Fruit fly (Drosophila melanogaster) whole organism, embryonic: ENCODE data around the gene CG7329.

Experiments used
- B-H1 ChIP-seq: fragments of 200-800 bp; sonication (Bioruptor generic); IDR thresholded peaks from 3 replicates; pipeline ENCODE4 v1.3.6; 2022; ENCODE audit warnings: missing biosample characterization, missing genetic modification characterization
- BtbVII ChIP-seq: fragments of 200-800 bp; sonication (Bioruptor generic); optimal IDR thresholded peaks from 3 replicates; lab custom pipeline; 2017; ENCODE audit warnings: missing biosample characterization, mild to moderate bottlenecking, missing genetic modification characterization
- CG10147 ChIP-seq: fragments of 200-800 bp; sonication (Bioruptor generic); optimal IDR thresholded peaks from 2 replicates; lab custom pipeline; 2019; ENCODE audit warnings: missing biosample characterization, mild to moderate bottlenecking, missing genetic modification characterization, moderate library complexity
- CG10654 ChIP-seq: fragments of 200-800 bp; sonication (Bioruptor generic); optimal IDR thresholded peaks from 2 replicates; lab custom pipeline; 2016; ENCODE audit warnings: missing biosample characterization, missing genetic modification characterization
- CG11093 ChIP-seq: fragments of 200-800 bp; sonication (Bioruptor generic); IDR thresholded peaks from 3 replicates; pipeline ENCODE4 v1.3.6; 2022; ENCODE audit warnings: missing biosample characterization, missing genetic modification characterization
- CG12299 ChIP-seq: fragments of 200-800 bp; sonication (Bioruptor generic); optimal IDR thresholded peaks from 2 replicates; lab custom pipeline; 2018; ENCODE audit warnings: missing biosample characterization, mild to moderate bottlenecking, missing genetic modification characterization
- CG12659 ChIP-seq: fragments of 200-800 bp; sonication (Bioruptor generic); optimal IDR thresholded peaks from 3 replicates; lab custom pipeline; 2017; ENCODE audit warnings: mild to moderate bottlenecking, missing biosample characterization, missing genetic modification reagents, missing genetic modification characterization
- CG13287 ChIP-seq: fragments of 200-800 bp; sonication (Bioruptor generic); IDR thresholded peaks from 2 replicates; pipeline ENCODE4 v1.3.6; 2022; ENCODE audit warnings: missing biosample characterization, missing genetic modification characterization; ENCODE audit not compliant: partially characterized antibody
- CG14014 ChIP-seq: fragments of 200-800 bp; sonication (Bioruptor generic); IDR thresholded peaks from 2 replicates; pipeline ENCODE4 v1.3.6; 2022; ENCODE audit warnings: missing biosample characterization, missing genetic modification characterization
- CG14710 ChIP-seq: fragments of 200-800 bp; sonication (Bioruptor generic); optimal IDR thresholded peaks from 3 replicates; lab custom pipeline; 2019; ENCODE audit warnings: missing biosample characterization, mild to moderate bottlenecking, missing genetic modification characterization, moderate library complexity
- CG15269 ChIP-seq: fragments of 200-800 bp; sonication (Bioruptor generic); optimal IDR thresholded peaks from 2 replicates; lab custom pipeline; 2018; ENCODE audit warnings: missing biosample characterization, mild to moderate bottlenecking, missing genetic modification characterization, moderate library complexity
- CG15601 ChIP-seq: fragments of 200-800 bp; sonication (Bioruptor generic); optimal IDR thresholded peaks from 3 replicates; lab custom pipeline; 2019; ENCODE audit warnings: missing biosample characterization, mild to moderate bottlenecking, missing genetic modification characterization, moderate library complexity
- CG17361 ChIP-seq: fragments of 200-800 bp; sonication (Bioruptor generic); IDR thresholded peaks from 3 replicates; pipeline ENCODE4 v1.3.6; 2022; ENCODE audit warnings: missing biosample characterization, missing genetic modification characterization
- CG17912 ChIP-seq: fragments of 200-800 bp; sonication (Bioruptor generic); optimal IDR thresholded peaks from 2 replicates; lab custom pipeline; 2018; ENCODE audit warnings: missing biosample characterization, mild to moderate bottlenecking, missing genetic modification characterization
- CG2875 ChIP-seq: fragments of 200-800 bp; sonication (Bioruptor generic); optimal IDR thresholded peaks from 2 replicates; lab custom pipeline; 2017; ENCODE audit warnings: missing biosample characterization, mild to moderate bottlenecking, missing genetic modification characterization, missing genetic modification reagents
- CG32772 ChIP-seq: fragments of 200-800 bp; sonication (Bioruptor generic); IDR thresholded peaks from 2 replicates; pipeline ENCODE4 v1.3.6; 2022; ENCODE audit warnings: missing biosample characterization, missing genetic modification characterization
- CG34224 ChIP-seq: fragments of 200-800 bp; sonication (Bioruptor generic); IDR thresholded peaks from 3 replicates; pipeline ENCODE4 v1.3.6; 2022; ENCODE audit warnings: missing biosample characterization, missing genetic modification characterization; ENCODE audit not compliant: partially characterized antibody
- CG34376 ChIP-seq: fragments of 200-800 bp; sonication (Bioruptor generic); optimal IDR thresholded peaks from 2 replicates; lab custom pipeline; 2018; ENCODE audit warnings: missing biosample characterization, mild to moderate bottlenecking, missing genetic modification characterization
- CG4328 ChIP-seq: fragments of 200-800 bp; sonication (Bioruptor generic); optimal IDR thresholded peaks from 3 replicates; lab custom pipeline; 2017; ENCODE audit warnings: missing biosample characterization, missing genetic modification reagents, missing genetic modification characterization
- CG4820 ChIP-seq: fragments of 200-800 bp; sonication (Bioruptor generic); optimal IDR thresholded peaks from 3 replicates; lab custom pipeline; 2016; ENCODE audit warnings: missing biosample characterization, missing genetic modification characterization
- CG7357 ChIP-seq: fragments of 200-800 bp; sonication (Bioruptor generic); IDR thresholded peaks from 3 replicates; pipeline ENCODE4 v1.3.6; 2022; ENCODE audit warnings: missing biosample characterization, missing genetic modification characterization
- CG7372 ChIP-seq: fragments of 200-800 bp; sonication (Bioruptor generic); IDR thresholded peaks from 2 replicates; pipeline ENCODE4 v1.3.6; 2022; ENCODE audit warnings: missing biosample characterization, missing genetic modification characterization
- Chrac-16 ChIP-seq: fragments of 200-800 bp; sonication (Bioruptor generic); optimal IDR thresholded peaks from 3 replicates; lab custom pipeline; 2016; ENCODE audit warnings: missing biosample characterization, missing genetic modification characterization
- CoRest ChIP-seq: fragments of 200-800 bp; sonication (Bioruptor generic); optimal IDR thresholded peaks from 3 replicates; lab custom pipeline; 2018; ENCODE audit warnings: missing biosample characterization, mild to moderate bottlenecking, missing genetic modification characterization, moderate library complexity
- Dip3 ChIP-seq: fragments of 200-800 bp; sonication (Bioruptor generic); optimal IDR thresholded peaks from 3 replicates; lab custom pipeline; 2016; ENCODE audit warnings: missing biosample characterization, missing genetic modification characterization
- E2f2 ChIP-seq: fragments of 200-800 bp; sonication (Bioruptor generic); IDR thresholded peaks from 2 replicates; pipeline ENCODE4 v1.3.6; 2022; ENCODE audit warnings: missing biosample characterization, missing genetic modification characterization
- Ets97D ChIP-seq: fragments of 200-800 bp; sonication (Bioruptor generic); optimal IDR thresholded peaks from 3 replicates; lab custom pipeline; 2016; ENCODE audit warnings: missing biosample characterization, missing genetic modification characterization
- HLHmδ ChIP-seq: fragments of 200-800 bp; sonication (Bioruptor generic); optimal IDR thresholded peaks from 2 replicates; lab custom pipeline; 2018; ENCODE audit warnings: missing biosample characterization, mild to moderate bottlenecking, missing genetic modification characterization, moderate library complexity
- Hr3 ChIP-seq: fragments of 200-800 bp; sonication (Bioruptor generic); optimal IDR thresholded peaks from 3 replicates; lab custom pipeline; 2016; ENCODE audit warnings: missing biosample characterization, missing genetic modification characterization
- Hr39 ChIP-seq: fragments of >200 bp; optimal IDR thresholded peaks from 2 replicates; lab custom pipeline; 2017
- Hsf ChIP-seq: fragments of 200-800 bp; sonication (Bioruptor generic); optimal IDR thresholded peaks from 3 replicates; lab custom pipeline; 2016; ENCODE audit warnings: missing biosample characterization, missing genetic modification characterization
- Nf-YC ChIP-seq: fragments of 200-800 bp; optimal IDR thresholded peaks from 3 replicates; lab custom pipeline; 2019; ENCODE audit warnings: missing biosample characterization, mild to moderate bottlenecking, missing genetic modification characterization, moderate library complexity
- PHDP ChIP-seq: fragments of 200-800 bp; sonication (Bioruptor generic); optimal IDR thresholded peaks from 3 replicates; lab custom pipeline; 2018; ENCODE audit warnings: missing biosample characterization, mild to moderate bottlenecking, missing genetic modification characterization, moderate library complexity
- Sox102F ChIP-seq: fragments of 200-800 bp; sonication (Bioruptor generic); optimal IDR thresholded peaks from 2 replicates; lab custom pipeline; 2018; ENCODE audit warnings: missing biosample characterization, mild to moderate bottlenecking, missing genetic modification characterization, moderate library complexity
- Xrp1 ChIP-seq: fragments of 200-800 bp; sonication (Bioruptor generic); IDR thresholded peaks from 2 replicates; pipeline ENCODE4 v1.3.6; 2022; ENCODE audit warnings: missing biosample characterization, missing genetic modification characterization
- abd-A ChIP-seq: fragments of 200-800 bp; sonication (Bioruptor generic); optimal IDR thresholded peaks from 3 replicates; lab custom pipeline; 2019; ENCODE audit warnings: missing biosample characterization, mild to moderate bottlenecking, missing genetic modification characterization, moderate library complexity
- al ChIP-seq: fragments of 200-800 bp; sonication (Bioruptor generic); IDR thresholded peaks from 2 replicates; pipeline ENCODE4 v1.3.6; 2022; ENCODE audit warnings: missing biosample characterization, missing genetic modification characterization
- bab2 ChIP-seq: fragments of 200-800 bp; sonication (Bioruptor generic); optimal IDR thresholded peaks from 2 replicates; lab custom pipeline; 2016; ENCODE audit warnings: missing biosample characterization, missing genetic modification characterization
- croc ChIP-seq: fragments of 200-800 bp; sonication (Bioruptor generic); conservative IDR thresholded peaks from 3 replicates; pipeline ENCODE4 v1.3.6; 2022; ENCODE audit warnings: missing biosample characterization, missing genetic modification characterization
- disco-r ChIP-seq: fragments of 200-800 bp; sonication (Bioruptor generic); optimal IDR thresholded peaks from 2 replicates; lab custom pipeline; 2016; ENCODE audit warnings: missing biosample characterization, missing genetic modification characterization
- ewg ChIP-seq: fragments of 200-800 bp; sonication (Bioruptor generic); optimal IDR thresholded peaks from 3 replicates; lab custom pipeline; 2017; ENCODE audit warnings: mild to moderate bottlenecking, missing biosample characterization, missing genetic modification reagents, missing genetic modification characterization
- jumu ChIP-seq: fragments of 200-800 bp; sonication (Bioruptor generic); optimal IDR thresholded peaks from 3 replicates; lab custom pipeline; 2016; ENCODE audit warnings: missing biosample characterization, missing genetic modification characterization
- klu ChIP-seq: fragments of 200-800 bp; sonication (Bioruptor generic); IDR thresholded peaks from 2 replicates; pipeline ENCODE4 v1.3.6; 2022; ENCODE audit warnings: missing biosample characterization, missing genetic modification characterization
- maf-S ChIP-seq: fragments of 200-800 bp; sonication (Bioruptor generic); optimal IDR thresholded peaks from 2 replicates; lab custom pipeline; 2016; ENCODE audit warnings: missing biosample characterization, missing genetic modification characterization
- mld ChIP-seq: fragments of 200-800 bp; sonication (Bioruptor generic); IDR thresholded peaks from 3 replicates; pipeline ENCODE4 v1.3.6; 2022; ENCODE audit warnings: missing biosample characterization, missing genetic modification characterization; ENCODE audit not compliant: partially characterized antibody
- peb ChIP-seq: fragments of 200-800 bp; sonication (Bioruptor generic); IDR thresholded peaks from 2 replicates; pipeline ENCODE4 v1.3.6; 2022; ENCODE audit warnings: missing biosample characterization, missing genetic modification characterization
- sd ChIP-seq: fragments of 200-800 bp; sonication (Bioruptor generic); optimal IDR thresholded peaks from 3 replicates; lab custom pipeline; 2018; ENCODE audit warnings: missing biosample characterization, mild to moderate bottlenecking, missing genetic modification characterization, moderate library complexity
- sr ChIP-seq: fragments of 200-800 bp; sonication (Bioruptor generic); IDR thresholded peaks from 3 replicates; pipeline ENCODE4 v1.3.6; 2022; ENCODE audit warnings: missing biosample characterization, missing genetic modification characterization
- wdn ChIP-seq: fragments of 200-800 bp; sonication (Bioruptor generic); IDR thresholded peaks from 2 replicates; pipeline ENCODE4 v1.3.6; 2022; ENCODE audit warnings: missing biosample characterization, missing genetic modification characterization

CG7329 gene

DNA sequence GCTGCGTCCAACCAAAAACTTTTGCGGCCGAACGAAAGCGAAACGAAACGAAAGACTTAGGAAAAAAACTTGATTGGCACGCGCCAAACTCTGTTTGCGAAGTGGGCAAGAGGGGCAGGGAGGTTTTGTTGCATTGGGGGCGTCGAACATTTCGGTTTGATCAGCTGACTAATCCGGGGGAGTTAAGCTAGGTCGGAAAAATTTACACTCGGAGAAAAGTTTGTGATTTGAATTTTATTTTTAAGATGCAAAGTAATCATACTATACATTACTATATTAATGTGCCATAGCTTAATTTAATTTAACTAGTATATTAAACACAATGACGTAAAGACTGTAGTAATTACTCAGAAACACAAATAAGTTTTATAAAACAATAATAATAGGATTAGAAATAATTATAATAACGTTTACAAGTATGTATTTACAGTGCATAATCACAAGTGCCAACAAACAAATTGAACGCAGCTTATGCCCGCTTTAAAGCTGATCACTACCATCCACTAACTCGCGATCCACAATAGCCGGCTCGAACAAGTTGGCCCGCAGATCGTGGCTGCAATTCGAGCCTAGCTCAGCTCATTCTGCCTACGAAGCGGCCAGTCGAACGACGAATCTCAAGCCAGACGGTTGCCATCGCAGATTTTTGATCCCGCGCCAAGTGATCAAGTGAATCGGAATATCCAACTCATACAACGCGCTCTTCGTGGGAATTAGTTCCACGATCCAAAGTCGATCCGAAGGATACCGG, 23.4 kb upstream of the CG7329 start, which contains the start of gene CG31871 (continued):
- TF ChIP-seq CG17912 (GFP tag; lab: Kevin White, UChicago) (no peak), CG12299 (tag; lab: Kevin White, UChicago) (peak; percentile 48), CG4820 (GFP tag; lab: Kevin White, UChicago) (peak; percentile 44), Chrac-16 (GFP tag; lab: Kevin White, UChicago) (peak; percentile 36), PHDP (peak; percentile 80), Nf-YC (peak; percentile 65), CG12659 (GFP tag; lab: Kevin White, UChicago) (peak; percentile 71), BtbVII (GFP tag; lab: Kevin White, UChicago) (peak; percentile 56), mld (GFP tag; lab: Robert Waterston, UW) (no peak), HLHmδ (GFP tag; lab: Kevin White, UChicago) (peak; percentile 64), sd (tag; lab: Kevin White, UChicago) (peak; percentile 91), abd-A (tag; lab: Kevin White, UChicago) (no peak), CG10654 (peak; percentile 44), peb (GFP tag; lab: Robert Waterston, UW) (peak; percentile 61), B-H1 (peak; percentile 46; the same call in 2 of the 3 replicates), disco-r (GFP tag; lab: Kevin White, UChicago) (no peak), CG17361 (GFP tag; lab: Robert Waterston, UW) (peak; percentile 87), croc (peak; percentile 65), Hr3 (GFP tag; lab: Kevin White, UChicago) (peak; percentile 56), CG15269 (tag; lab: Kevin White, UChicago) (peak; percentile 82), CG7372 (no peak), jumu (GFP tag; lab: Kevin White, UChicago) (no peak), CG14710 (peak; percentile 72), wdn (GFP tag; lab: Robert Waterston, UW) (peak; percentile 17; the same call in 1 of the 2 replicates), CG32772 (GFP tag; lab: Robert Waterston, UW) (peak; percentile 76), maf-S (GFP tag; lab: Kevin White, UChicago) (no peak), ewg (GFP tag; lab: Kevin White, UChicago) (peak; percentile 48), CG34224 (GFP tag; lab: Robert Waterston, UW) (no peak), Ets97D (GFP tag; lab: Kevin White, UChicago) (no peak), sr (GFP tag; lab: Robert Waterston, UW) (0 out of 3 replicates have a peak, but pooled peaks have one; percentile 11), klu (GFP tag; lab: Robert Waterston, UW) (peak; percentile 92), E2f2 (GFP tag; lab: Robert Waterston, UW) (peak; percentile 39; the same call in 1 of the 2 replicates), Hr39 (lab: Kevin White, UChicago) (no peak), Xrp1 (GFP tag; lab: Robert Waterston, UW) (peak; percentile 77), Hsf (GFP tag; lab: Kevin White, UChicago) (peak; percentile 30), al (GFP tag; lab: Robert Waterston, UW) (peak; percentile 66), CG13287 (GFP tag; lab: Robert Waterston, UW) (no peak), CoRest (tag; lab: Kevin White, UChicago) (peak; percentile 88), CG10147 (GFP tag; lab: Kevin White, UChicago) (peak; percentile 68), CG34376 (GFP tag; lab: Kevin White, UChicago) (no peak), CG11093 (GFP tag; lab: Robert Waterston, UW) (0 out of 3 replicates have a peak, but pooled peaks have one; percentile 52), CG2875 (GFP tag; lab: Kevin White, UChicago) (peak; percentile 52), Dip3 (no peak), bab2 (GFP tag; lab: Kevin White, UChicago) (peak; percentile 6), CG15601 (peak; percentile 79), CG14014 (GFP tag; lab: Robert Waterston, UW) (peak; percentile 61), CG7357 (GFP tag; lab: Robert Waterston, UW) (peak; percentile 71; the same call in 2 of the 3 replicates), CG4328 (GFP tag; lab: Kevin White, UChicago) (no peak), Sox102F (GFP tag; lab: Kevin White, UChicago) (peak; percentile 84)
